Fruit fly (Drosophila melanogaster) whole organism: ENCODE measurements around the gene Bcs1.

ENCODE experiments used
- CG8478 ChIP-seq: fragments of >200 bp; optimal IDR thresholded peaks from 2 replicates; lab custom pipeline; 2018; ENCODE audit warnings: inconsistent platforms
- Dll ChIP-seq: fragments of >200 bp; optimal IDR thresholded peaks from 2 replicates; lab custom pipeline; 2017
- EcR ChIP-seq, 2 experiments: fragments of >200 bp; optimal IDR thresholded peaks; 2 replicates each; lab custom pipeline; 2017; ENCODE audit warnings: missing biosample characterization in 2 of 2, missing genetic modification characterization in 2 of 2, missing genetic modification reagents in 2 of 2
- pan ChIP-seq: fragments of >200 bp; optimal IDR thresholded peaks from 2 replicates; lab custom pipeline; 2017
- psq ChIP-seq: fragments of >200 bp; optimal IDR thresholded peaks from 2 replicates; lab custom pipeline; 2017
- usp ChIP-seq: fragments of >200 bp; optimal IDR thresholded peaks from 2 replicates; lab custom pipeline; 2017; ENCODE audit warnings: missing biosample characterization, missing genetic modification characterization, mixed read lengths

The Bcs1 gene

dm6 chr2L:10222550-10223231 lies at the start of gene Bcs1:
Gene Bcs1, plus strand, starts transcription at chr2L:10222657.
- TF ChIP-seq pan (lab: Kevin White, UChicago) (no peak), CG8478 (no peak), usp (GFP tag; lab: Kevin White, UChicago) (no peak), Dll (no peak), EcR (GFP tag; optimal IDR thresholded peaks at IDR 0.05; lab: Kevin White, UChicago) (no peak), psq (no peak)

dm6 chr2L:10180182-10180779 lies 42.2 kb upstream of the Bcs1 start, which contains the start of gene CG44153:
Gene CG44153, minus strand, starts transcription at chr2L:10180256.
- no peak for TF ChIP-seq psq
- no peak for TF ChIP-seq Dll
- TF ChIP-seq usp (GFP tag; lab: Kevin White, UChicago) = no peak
- no peak for TF ChIP-seq EcR (GFP tag; optimal IDR thresholded peaks at IDR 0.05; lab: Kevin White, UChicago)
- TF ChIP-seq pan (lab: Kevin White, UChicago) = no peak
- no peak for TF ChIP-seq CG8478

- TF ChIP-seq Dll (no peak), EcR (GFP tag; optimal IDR thresholded peaks at IDR 0.05; lab: Kevin White, UChicago) (no peak), psq (no peak), usp (GFP tag; lab: Kevin White, UChicago) (no peak), CG8478 (no peak), pan (lab: Kevin White, UChicago) (no peak)
Measured at dm6 chr2L:10191396-10191795, 31.1 kb upstream of the Bcs1 start, which contains the start of gene Fum4. Gene Fum4, minus strand, starts transcription at chr2L:10191496.

- TF ChIP-seq psq (no peak), EcR (GFP tag; optimal IDR thresholded peaks at IDR 0.05; lab: Kevin White, UChicago) (no peak), pan (lab: Kevin White, UChicago) (no peak), usp (GFP tag; lab: Kevin White, UChicago) (no peak), CG8478 (no peak), Dll (no peak)
Measured at dm6 chr2L:10198911-10199310, 23.5 kb upstream of the Bcs1 start, which contains the start of gene Sur. Gene Sur, minus strand, starts transcription at chr2L:10199117.

dm6 chr2L:10200847-10201246 lies 21.6 kb upstream of the Bcs1 start, which contains the start of the genes Ripalpha and RpL7:
Gene Ripalpha, minus strand, starts transcription at chr2L:10200974.
Gene RpL7, plus strand, starts transcription at chr2L:10201004.
- TF ChIP-seq Dll (no peak), CG8478 (no peak), pan (lab: Kevin White, UChicago) (no peak), EcR (GFP tag; optimal IDR thresholded peaks at IDR 0.05; lab: Kevin White, UChicago) (no peak), usp (GFP tag; lab: Kevin White, UChicago) (no peak), psq (no peak)

- TF ChIP-seq pan (lab: Kevin White, UChicago) (no peak), Dll (no peak), usp (GFP tag; lab: Kevin White, UChicago) (no peak), CG8478 (no peak), psq (no peak), EcR (GFP tag; optimal IDR thresholded peaks at IDR 0.05; lab: Kevin White, UChicago) (no peak)
Measured at dm6 chr2L:10201743-10202142, 20.7 kb upstream of the Bcs1 start.

dm6 chr2L:10203933-10204509 lies 18.4 kb upstream of the Bcs1 start, which contains the start of gene CG34159:
Gene CG34159, minus strand, starts transcription at chr2L:10204317.
- TF ChIP-seq Dll (no peak), usp (GFP tag; lab: Kevin White, UChicago) (no peak), EcR (GFP tag; optimal IDR thresholded peaks at IDR 0.05; lab: Kevin White, UChicago) (no peak), CG8478 (no peak), pan (lab: Kevin White, UChicago) (no peak), psq (no peak)

dm6 chr2L:10205940-10206339 lies 16.5 kb upstream of the Bcs1 start:
- TF ChIP-seq CG8478 (no peak), usp (GFP tag; lab: Kevin White, UChicago) (no peak), EcR (GFP tag; optimal IDR thresholded peaks at IDR 0.05; lab: Kevin White, UChicago) (no peak), psq (no peak), Dll (no peak), pan (lab: Kevin White, UChicago) (no peak)

- TF ChIP-seq usp (GFP tag; lab: Kevin White, UChicago) (no peak), psq (no peak), pan (lab: Kevin White, UChicago) (no peak), Dll (no peak), CG8478 (no peak), EcR (GFP tag; optimal IDR thresholded peaks at IDR 0.05; lab: Kevin White, UChicago) (no peak)
Measured at dm6 chr2L:10206633-10207162, 15.8 kb upstream of the Bcs1 start, which contains the start of gene Snx17. Gene Snx17, minus strand, starts transcription at chr2L:10206961.

- TF ChIP-seq Dll (no peak), pan (lab: Kevin White, UChicago) (no peak), EcR (GFP tag; optimal IDR thresholded peaks at IDR 0.05; lab: Kevin White, UChicago) (no peak), psq (no peak), CG8478 (no peak), usp (GFP tag; lab: Kevin White, UChicago) (no peak)
Measured at dm6 chr2L:10208799-10209794, 13.4 kb upstream of the Bcs1 start, which contains the start of gene CG5731. Gene CG5731, minus strand, starts transcription at chr2L:10209744.
